Fruit fly (Drosophila melanogaster): ENCODE measurements around the gene CG10413.

dm6 chr2L:18599152-18599551 is 5.9 kb downstream of the CG10413 start:
- TF ChIP-seq usp (GFP tag; optimal IDR thresholded peaks at IDR 0.05), result no peak
- TF ChIP-seq pan (optimal IDR thresholded peaks at IDR 0.05), result no peak
- no peak for TF ChIP-seq Dll (optimal IDR thresholded peaks at IDR 0.05)
- TF ChIP-seq psq (optimal IDR thresholded peaks at IDR 0.05), result no peak
- TF ChIP-seq CG8478 (optimal IDR thresholded peaks at IDR 0.05), result no peak
